Fruit fly (Drosophila melanogaster) Kc167 (cell line): ENCODE measurements around the gene ocn.

Experiments used
- Myc ChIP-seq: fragments of >200 bp; optimal IDR thresholded peaks from 2 replicates; lab custom pipeline; 2017; ENCODE audit warnings: missing external identifiers
- Sin3A ChIP-seq: fragments of >200 bp; optimal IDR thresholded peaks from 2 replicates; lab custom pipeline; 2018; ENCODE audit warnings: missing external identifiers
- h ChIP-seq: fragments of >200 bp; optimal IDR thresholded peaks from 3 replicates; lab custom pipeline; 2018; ENCODE audit warnings: missing external identifiers
- insv ChIP-seq: fragments of >200 bp; optimal IDR thresholded peaks from 3 replicates; lab custom pipeline; 2018; ENCODE audit warnings: missing external identifiers
- psq ChIP-seq: fragments of >200 bp; optimal IDR thresholded peaks from 2 replicates; lab custom pipeline; 2017; ENCODE audit warnings: missing external identifiers

- TF ChIP-seq Sin3A (lab: Kevin White, UChicago) (no peak), h (lab: Kevin White, UChicago) (no peak), Myc (lab: Kevin White, UChicago) (no peak), psq (lab: Kevin White, UChicago) (no peak), insv (lab: Kevin White, UChicago) (no peak)
Observed at dm6 chr3R:30013909-30014308, 23.6 kb downstream of the ocn start.
